Fruit fly (Drosophila melanogaster): Measurements from ENCODE around the gene GstD11.

DNA sequence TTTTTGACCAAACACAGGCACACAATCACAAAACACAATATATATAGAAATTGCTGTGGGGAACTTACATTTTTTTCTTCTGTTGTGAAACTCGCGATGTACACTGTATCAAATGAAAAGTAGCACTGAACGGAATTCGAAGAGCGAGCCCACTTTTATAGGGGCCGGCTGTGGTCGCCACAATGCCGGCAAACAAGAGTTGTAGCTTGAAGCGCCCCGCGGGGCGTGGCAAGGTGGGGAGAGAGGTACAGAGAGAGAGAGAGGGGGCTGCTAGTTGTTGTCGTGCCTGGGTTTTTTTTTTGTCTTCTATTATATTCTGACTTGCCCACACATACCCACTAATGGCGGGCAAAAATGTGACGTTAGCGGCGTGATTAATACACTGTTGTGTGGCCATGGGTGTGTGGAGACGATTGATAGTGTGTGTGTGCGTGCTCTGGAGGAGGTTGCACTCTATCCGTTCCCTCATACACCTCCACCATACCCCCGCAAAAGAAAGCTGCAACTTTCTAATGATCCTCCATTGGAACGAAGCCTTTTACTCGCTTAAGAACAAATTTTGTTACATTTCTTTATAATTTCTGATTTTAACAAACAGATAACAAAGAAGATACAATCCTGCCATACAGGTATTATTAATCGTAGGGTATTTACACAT is 13.9 kb upstream of the GstD11 start, which contains the start of gene GstD1:
- TF ChIP-seq psq (optimal IDR thresholded peaks at IDR 0.05) = no peak
- TF ChIP-seq pan (optimal IDR thresholded peaks at IDR 0.05) = no peak
- TF ChIP-seq CG8478 (optimal IDR thresholded peaks at IDR 0.05) = no peak
- peak in 1 of 2 experiments; percentile 4 for TF ChIP-seq EcR (GFP tag; optimal IDR thresholded peaks at IDR 0.05)
